Fruit fly (Drosophila melanogaster) whole organism, embryonic: ENCODE results near the gene UQCR-Q.

Source experiments
- B-H2 ChIP-seq: fragments of 200-800 bp; sonication (Bioruptor generic); optimal IDR thresholded peaks from 2 replicates; lab custom pipeline; 2018; ENCODE audit warnings: missing biosample characterization, mild to moderate bottlenecking, missing genetic modification characterization
- CG11093 ChIP-seq: fragments of 200-800 bp; sonication (Bioruptor generic); IDR thresholded peaks from 3 replicates; pipeline ENCODE4 v1.3.6; 2022; ENCODE audit warnings: missing biosample characterization, missing genetic modification characterization
- CG11560 ChIP-seq: fragments of 200-800 bp; sonication (Bioruptor generic); IDR thresholded peaks from 3 replicates; pipeline ENCODE4 v1.3.6; 2022; ENCODE audit warnings: missing biosample characterization, missing genetic modification characterization
- CG12391 ChIP-seq: fragments of 200-800 bp; sonication (Bioruptor generic); optimal IDR thresholded peaks from 3 replicates; lab custom pipeline; 2018; ENCODE audit warnings: missing biosample characterization, mild to moderate bottlenecking, missing genetic modification characterization, moderate library complexity
- CG13624 ChIP-seq: fragments of 200-800 bp; sonication (Bioruptor generic); optimal IDR thresholded peaks from 2 replicates; lab custom pipeline; 2016; ENCODE audit warnings: missing biosample characterization, missing genetic modification characterization
- CG17328 ChIP-seq: fragments of 200-800 bp; sonication (Bioruptor generic); IDR thresholded peaks from 2 replicates; pipeline ENCODE4 v1.3.6; 2022; ENCODE audit warnings: missing biosample characterization, missing genetic modification characterization
- CG18262 ChIP-seq: fragments of 200-800 bp; optimal IDR thresholded peaks from 3 replicates; lab custom pipeline; 2019; ENCODE audit warnings: missing biosample characterization, mild to moderate bottlenecking, missing genetic modification characterization, moderate library complexity
- CG30431 ChIP-seq: fragments of 200-800 bp; sonication (Bioruptor generic); optimal IDR thresholded peaks from 2 replicates; lab custom pipeline; 2017; ENCODE audit warnings: missing biosample characterization, missing genetic modification characterization
- CG31224 ChIP-seq: fragments of 200-800 bp; sonication (Bioruptor generic); IDR thresholded peaks from 2 replicates; pipeline ENCODE4 v1.3.6; 2022; ENCODE audit warnings: missing biosample characterization, missing genetic modification characterization
- CG32772 ChIP-seq: fragments of 200-800 bp; sonication (Bioruptor generic); IDR thresholded peaks from 2 replicates; pipeline ENCODE4 v1.3.6; 2022; ENCODE audit warnings: missing biosample characterization, missing genetic modification characterization
- CG4282 ChIP-seq: fragments of 200-800 bp; sonication (Bioruptor generic); optimal IDR thresholded peaks from 2 replicates; lab custom pipeline; 2016; ENCODE audit warnings: missing biosample characterization, missing genetic modification characterization
- CG4730 ChIP-seq: fragments of 200-800 bp; sonication (Bioruptor generic); IDR thresholded peaks from 2 replicates; pipeline ENCODE4 v1.3.6; 2022; ENCODE audit warnings: missing biosample characterization, missing genetic modification characterization
- CG4820 ChIP-seq: fragments of 200-800 bp; sonication (Bioruptor generic); optimal IDR thresholded peaks from 3 replicates; lab custom pipeline; 2016; ENCODE audit warnings: missing biosample characterization, missing genetic modification characterization
- CG6175 ChIP-seq: fragments of 200-800 bp; sonication (Bioruptor generic); IDR thresholded peaks from 3 replicates; pipeline ENCODE4 v1.3.6; 2022; ENCODE audit warnings: missing biosample characterization, missing genetic modification characterization
- CrebB ChIP-seq: fragments of 200-800 bp; sonication (Bioruptor generic); optimal IDR thresholded peaks from 3 replicates; lab custom pipeline; 2018; ENCODE audit warnings: missing biosample characterization, mild to moderate bottlenecking, missing genetic modification characterization
- Dll ChIP-seq: fragments of 200-800 bp; sonication (Bioruptor generic); IDR thresholded peaks from 4 replicates; pipeline ENCODE4 v1.3.6; 2022; ENCODE audit warnings: missing biosample characterization, missing genetic modification characterization; ENCODE audit not compliant: partially characterized antibody
- E2f1 ChIP-seq: fragments of 200-800 bp; sonication (Bioruptor generic); IDR thresholded peaks from 2 replicates; pipeline ENCODE4 v1.3.6; 2022; ENCODE audit warnings: missing biosample characterization, missing genetic modification characterization
- H15 ChIP-seq: fragments of 200-800 bp; sonication (Bioruptor generic); IDR thresholded peaks from 3 replicates; pipeline ENCODE4 v1.3.6; 2022; ENCODE audit warnings: missing biosample characterization, missing genetic modification characterization
- H2.0 ChIP-seq: fragments of 200-800 bp; sonication (Bioruptor generic); IDR thresholded peaks from 2 replicates; pipeline ENCODE4 v1.3.6; 2022; ENCODE audit warnings: missing biosample characterization, missing genetic modification characterization
- HLH54F ChIP-seq: fragments of 200-800 bp; sonication (Bioruptor generic); optimal IDR thresholded peaks from 3 replicates; lab custom pipeline; 2016; ENCODE audit warnings: missing biosample characterization, missing genetic modification characterization
- HmgD ChIP-seq: fragments of 200-800 bp; sonication (Bioruptor generic); optimal IDR thresholded peaks from 3 replicates; lab custom pipeline; 2016; ENCODE audit warnings: missing biosample characterization, missing genetic modification characterization
- Hsf ChIP-seq: fragments of 200-800 bp; sonication (Bioruptor generic); optimal IDR thresholded peaks from 3 replicates; lab custom pipeline; 2016; ENCODE audit warnings: missing biosample characterization, missing genetic modification characterization
- Lhr ChIP-seq: fragments of 200-800 bp; sonication (Bioruptor generic); optimal IDR thresholded peaks from 3 replicates; lab custom pipeline; 2017; ENCODE audit warnings: mild to moderate bottlenecking, missing biosample characterization, missing genetic modification reagents, missing genetic modification characterization
- Med ChIP-seq: fragments of 200-800 bp; sonication (Bioruptor generic); peaks from one replicate; lab custom pipeline; 2016; ENCODE audit warnings: missing biosample characterization, missing genetic modification characterization, mild to moderate bottlenecking, inconsistent platforms, moderate library complexity
- Meics ChIP-seq: fragments of 200-800 bp; sonication (Bioruptor generic); optimal IDR thresholded peaks from 2 replicates; lab custom pipeline; 2017; ENCODE audit warnings: missing biosample characterization, mild to moderate bottlenecking, missing genetic modification characterization
- Mrtf ChIP-seq: fragments of 200-800 bp; sonication (Bioruptor generic); IDR thresholded peaks from 3 replicates; pipeline ENCODE4 v1.3.6; 2022; ENCODE audit warnings: missing biosample characterization, missing genetic modification characterization
- PHDP ChIP-seq: fragments of 200-800 bp; sonication (Bioruptor generic); optimal IDR thresholded peaks from 3 replicates; lab custom pipeline; 2018; ENCODE audit warnings: missing biosample characterization, mild to moderate bottlenecking, missing genetic modification characterization, moderate library complexity
- Poxn ChIP-seq: fragments of 200-800 bp; sonication (Bioruptor generic); IDR thresholded peaks from 2 replicates; pipeline ENCODE4 v1.3.6; 2022; ENCODE audit warnings: missing biosample characterization, missing genetic modification characterization
- Sox100B ChIP-seq: fragments of 200-800 bp; sonication (Bioruptor generic); optimal IDR thresholded peaks from 3 replicates; lab custom pipeline; 2018; ENCODE audit warnings: missing biosample characterization, mild to moderate bottlenecking, missing genetic modification characterization
- Xbp1 ChIP-seq: fragments of 200-800 bp; sonication (Bioruptor generic); optimal IDR thresholded peaks from 3 replicates; lab custom pipeline; 2016; ENCODE audit warnings: missing biosample characterization, mild to moderate bottlenecking, missing genetic modification characterization
- Xrp1 ChIP-seq: fragments of 200-800 bp; sonication (Bioruptor generic); IDR thresholded peaks from 2 replicates; pipeline ENCODE4 v1.3.6; 2022; ENCODE audit warnings: missing biosample characterization, missing genetic modification characterization
- ab ChIP-seq: fragments of 200-800 bp; sonication (Bioruptor generic); optimal IDR thresholded peaks from 2 replicates; lab custom pipeline; 2016; ENCODE audit warnings: missing biosample characterization, missing genetic modification characterization
- aop ChIP-seq: fragments of 200-800 bp; sonication (Bioruptor generic); IDR thresholded peaks from 2 replicates; pipeline ENCODE4 v1.3.6; 2022; ENCODE audit warnings: missing biosample characterization, missing genetic modification characterization
- ase ChIP-seq: fragments of 200-800 bp; sonication (Bioruptor generic); IDR thresholded peaks from 3 replicates; pipeline ENCODE4 v1.3.6; 2022; ENCODE audit warnings: missing biosample characterization, missing genetic modification characterization
- crol ChIP-seq: fragments of 200-800 bp; sonication (Bioruptor generic); IDR thresholded peaks from 2 replicates; pipeline ENCODE4 v1.3.6; 2022; ENCODE audit warnings: missing biosample characterization, missing genetic modification characterization
- da ChIP-seq: fragments of 200-800 bp; sonication (Bioruptor generic); optimal IDR thresholded peaks from 2 replicates; lab custom pipeline; 2016; ENCODE audit warnings: missing biosample characterization, missing genetic modification characterization
- dimm ChIP-seq: fragments of 200-800 bp; sonication (Bioruptor generic); IDR thresholded peaks from 2 replicates; pipeline ENCODE4 v1.3.6; 2022; ENCODE audit warnings: missing biosample characterization, missing genetic modification characterization
- dm ChIP-seq: fragments of 200-800 bp; sonication (Bioruptor generic); optimal IDR thresholded peaks from 3 replicates; lab custom pipeline; 2016; ENCODE audit warnings: missing biosample characterization, missing genetic modification characterization
- fd96Cb ChIP-seq: fragments of 200-800 bp; sonication (Bioruptor generic); optimal IDR thresholded peaks from 2 replicates; lab custom pipeline; 2018; ENCODE audit warnings: missing biosample characterization, mild to moderate bottlenecking, missing genetic modification characterization, moderate library complexity
- jigr1 ChIP-seq: fragments of 200-800 bp; sonication (Bioruptor generic); IDR thresholded peaks from 3 replicates; pipeline ENCODE4 v1.3.6; 2022; ENCODE audit warnings: missing biosample characterization, missing genetic modification characterization
- knrl ChIP-seq: fragments of 200-800 bp; sonication (Bioruptor generic); IDR thresholded peaks from 3 replicates; pipeline ENCODE4 v1.3.6; 2022; ENCODE audit warnings: missing biosample characterization, missing genetic modification characterization; ENCODE audit not compliant: partially characterized antibody
- otp ChIP-seq: fragments of 200-800 bp; sonication (Bioruptor generic); IDR thresholded peaks from 3 replicates; pipeline ENCODE4, ENCODE4 v1.3.6; 2022; ENCODE audit warnings: missing biosample characterization, missing genetic modification characterization
- phol ChIP-seq: fragments of 200-800 bp; sonication (Bioruptor generic); optimal IDR thresholded peaks from 3 replicates; lab custom pipeline; 2018; ENCODE audit warnings: missing biosample characterization, mild to moderate bottlenecking, missing genetic modification characterization, moderate library complexity
- pnt ChIP-seq: fragments of 200-800 bp; sonication (Bioruptor generic); optimal IDR thresholded peaks from 3 replicates; lab custom pipeline; 2016; ENCODE audit warnings: missing biosample characterization, missing genetic modification characterization
- prd ChIP-seq, 3 experiments: fragments of >200 bp in 2 of 3; fragments of 200-800 bp in 1 of 3; sonication (Bioruptor generic) in 1 of 3; optimal IDR thresholded peaks in 2 of 3; IDR thresholded peaks in 1 of 3; 2 replicates in 2 of 3; 3 replicates in 1 of 3; pipeline versions ENCODE4 v1.3.6 to Lab custom; 2017 to 2022; ENCODE audit warnings: missing biosample characterization in 1 of 3, missing genetic modification characterization in 1 of 3
- salm ChIP-seq: fragments of 200-800 bp; sonication (Bioruptor generic); optimal IDR thresholded peaks from 2 replicates; lab custom pipeline; 2018; ENCODE audit warnings: missing biosample characterization, mild to moderate bottlenecking, missing genetic modification characterization
- schlank ChIP-seq: fragments of 200-800 bp; sonication (Bioruptor generic); optimal IDR thresholded peaks from 2 replicates; lab custom pipeline; 2018; ENCODE audit warnings: missing biosample characterization, mild to moderate bottlenecking, missing genetic modification characterization
- sima ChIP-seq: fragments of 200-800 bp; sonication (Bioruptor generic); optimal IDR thresholded peaks from 2 replicates; lab custom pipeline; 2016; ENCODE audit warnings: missing biosample characterization, missing genetic modification characterization
- tgo ChIP-seq: fragments of 200-800 bp; sonication (Bioruptor generic); IDR thresholded peaks from 3 replicates; pipeline ENCODE4 v1.3.6; 2022; ENCODE audit warnings: missing biosample characterization, missing genetic modification characterization
- vfl ChIP-seq: fragments of 200-800 bp; sonication (Bioruptor generic); optimal IDR thresholded peaks from 2 replicates; lab custom pipeline; 2016; ENCODE audit warnings: missing biosample characterization, missing genetic modification characterization
- z ChIP-seq: fragments of 200-800 bp; sonication (Bioruptor generic); IDR thresholded peaks from 3 replicates; pipeline ENCODE4 v1.3.6; 2022; ENCODE audit warnings: missing biosample characterization, missing genetic modification characterization

Gene UQCR-Q

dm6 chr3L:17495266-17495961 is 20.9 kb downstream of the UQCR-Q start (continued):
- peak; percentile 37 for TF ChIP-seq PHDP (tag; lab: Kevin White, UChicago)
- TF ChIP-seq Meics (GFP tag; lab: Kevin White, UChicago): no peak
- peak; percentile 38 for TF ChIP-seq pnt (GFP tag; lab: Kevin White, UChicago)
- peak; percentile 59 for TF ChIP-seq crol (GFP tag; lab: Robert Waterston, UW)
- TF ChIP-seq H2.0: no peak
- TF ChIP-seq jigr1 (GFP tag; lab: Robert Waterston, UW): no peak
- TF ChIP-seq CG11560: no peak
- no peak for TF ChIP-seq da (GFP tag; lab: Kevin White, UChicago)
- no peak for TF ChIP-seq Lhr (GFP tag; lab: Kevin White, UChicago)
- no peak for TF ChIP-seq CrebB (tag; lab: Kevin White, UChicago)
- no peak for TF ChIP-seq ab (GFP tag; lab: Kevin White, UChicago)
- peak; percentile 67 for TF ChIP-seq CG18262 (tag; lab: Kevin White, UChicago)
- no peak for TF ChIP-seq schlank (tag; lab: Kevin White, UChicago)
- no peak for TF ChIP-seq dimm (GFP tag; lab: Robert Waterston, UW)
- TF ChIP-seq Med (GFP tag; lab: Kevin White, UChicago): peak; percentile 66
- TF ChIP-seq E2f1 (GFP tag; lab: Robert Waterston, UW): no peak
- TF ChIP-seq Dll (GFP tag; lab: Robert Waterston, UW): no peak
- TF ChIP-seq CG4730 (GFP tag; lab: Robert Waterston, UW): no peak
- peak; percentile 28 for TF ChIP-seq Hsf (GFP tag; lab: Kevin White, UChicago)
- peak; percentile 52 for TF ChIP-seq CG17328 (GFP tag; lab: Robert Waterston, UW)
- TF ChIP-seq CG4820: peak; percentile 26
- no peak for TF ChIP-seq CG6175 (GFP tag; lab: Robert Waterston, UW)
- TF ChIP-seq Mrtf (GFP tag; lab: Robert Waterston, UW): no peak
- TF ChIP-seq knrl (GFP tag; lab: Robert Waterston, UW): no peak
- peak; percentile 53 for TF ChIP-seq fd96Cb (tag; lab: Kevin White, UChicago)
- TF ChIP-seq Xrp1 (GFP tag; lab: Robert Waterston, UW): peak; percentile 59; the same call in 1 of the 2 replicates
- TF ChIP-seq Sox100B: peak; percentile 37
- TF ChIP-seq CG30431 (GFP tag; lab: Kevin White, UChicago): peak; percentile 20
- TF ChIP-seq CG13624 (GFP tag; lab: Kevin White, UChicago): no peak
- no peak for TF ChIP-seq CG4282 (GFP tag; lab: Kevin White, UChicago)
- peak; percentile 29; the same call in 1 of the 3 replicates for TF ChIP-seq z (GFP tag; lab: Robert Waterston, UW)
- no peak for TF ChIP-seq aop
- peak; percentile 29; the same call in 1 of the 2 replicates for TF ChIP-seq CG32772 (GFP tag; lab: Robert Waterston, UW)
- TF ChIP-seq HmgD (GFP tag; lab: Kevin White, UChicago): no peak
- TF ChIP-seq CG12391: peak; percentile 52
- no peak for TF ChIP-seq tgo (GFP tag; lab: Robert Waterston, UW)
- TF ChIP-seq dm: peak; percentile 9
- TF ChIP-seq prd (optimal IDR thresholded peaks at IDR 0.05; lab: Kevin White, UChicago): no peak
- 0 out of 3 replicates have a peak, but pooled peaks have one; percentile 28 for TF ChIP-seq prd (GFP tag; IDR thresholded peaks at IDR 0.05; lab: Robert Waterston, UW)
- TF ChIP-seq B-H2 (GFP tag; lab: Kevin White, UChicago): no peak
- peak; percentile 61 for TF ChIP-seq phol (tag; lab: Kevin White, UChicago)
- TF ChIP-seq Xbp1 (GFP tag; lab: Kevin White, UChicago): no peak
- no peak for TF ChIP-seq Poxn (GFP tag; lab: Robert Waterston, UW)
- no peak; the same call in 2 of the 3 replicates for TF ChIP-seq H15 (GFP tag; lab: Robert Waterston, UW)
- TF ChIP-seq CG31224: no peak
- TF ChIP-seq HLH54F: no peak
- 0 out of 3 replicates have a peak, but pooled peaks have one; percentile 31 for TF ChIP-seq CG11093
- TF ChIP-seq salm (tag; lab: Kevin White, UChicago): no peak
- no peak for TF ChIP-seq otp (GFP tag; lab: Robert Waterston, UW)
- no peak for TF ChIP-seq sima (GFP tag; lab: Kevin White, UChicago)
- no peak for TF ChIP-seq vfl (GFP tag; lab: Kevin White, UChicago)
- no peak for TF ChIP-seq ase (GFP tag; lab: Robert Waterston, UW)
